Fruit fly (Drosophila melanogaster) whole organism, prepupa: ENCODE data around the gene CG2617.

Source experiments
- Blimp-1 ChIP-seq: fragments of 200-800 bp; sonication (Bioruptor generic); optimal IDR thresholded peaks from 3 replicates; lab custom pipeline; 2017; ENCODE audit warnings: missing biosample characterization, missing genetic modification characterization, mild to moderate bottlenecking, moderate library complexity, missing genetic modification reagents
- lz ChIP-seq: fragments of 200-800 bp; sonication (Bioruptor generic); optimal IDR thresholded peaks from 3 replicates; lab custom pipeline; 2016; ENCODE audit warnings: missing biosample characterization, missing genetic modification characterization

dm6 chr2L:20656110-20656509, 26.1 kb upstream of the CG2617 start, which contains the start of the genes brun and CG2614:
- TF ChIP-seq Blimp-1 (no peak), lz (GFP tag; lab: Kevin White, UChicago) (peak; percentile 76)
